Worm (Caenorhabditis elegans) whole organism, early embryonic: ENCODE results near the gene ints-13.

Experiments used
- B0310.2 ChIP-seq: sonication (generic microtip); optimal IDR thresholded peaks from 2 replicates; lab custom pipeline; 2016; ENCODE audit warnings: mild to moderate bottlenecking, missing genetic modification characterization, missing compliant biosample characterization
- F13C5.2 ChIP-seq: sonication (generic microtip); optimal IDR thresholded peaks from 2 replicates; lab custom pipeline; 2017; ENCODE audit warnings: mild to moderate bottlenecking, missing genetic modification characterization, inconsistent platforms, missing compliant biosample characterization
- aly-1 ChIP-seq: sonication (generic microtip); optimal IDR thresholded peaks from 2 replicates; lab custom pipeline; 2016; ENCODE audit warnings: missing genetic modification characterization, missing compliant biosample characterization
- ama-1 ChIP-seq: fragments of 150-350 bp; optimal IDR thresholded peaks from 2 replicates; lab custom pipeline; 2014
- ceh-13 ChIP-seq: fragments of 200-800 bp; sonication (Bioruptor generic); optimal IDR thresholded peaks from 2 replicates; lab custom pipeline; 2018; ENCODE audit warnings: mild to moderate bottlenecking, missing genetic modification characterization, missing compliant biosample characterization
- ceh-36 ChIP-seq: sonication (generic microtip); optimal IDR thresholded peaks from 2 replicates; lab custom pipeline; 2016; ENCODE audit warnings: missing genetic modification characterization, inconsistent platforms, missing compliant biosample characterization
- ets-7 ChIP-seq: sonication (generic microtip); optimal IDR thresholded peaks from 2 replicates; lab custom pipeline; 2016; ENCODE audit warnings: missing genotype, missing genetic modification characterization, missing compliant biosample characterization
- flt-1 ChIP-seq: fragments of 200-800 bp; sonication (Bioruptor generic); IDR thresholded peaks from 2 replicates; pipeline ENCODE4 v1.3.6; 2022; ENCODE audit warnings: missing genetic modification characterization, missing compliant biosample characterization
- hmbx-1 ChIP-seq: sonication (generic microtip); optimal IDR thresholded peaks from 2 replicates; lab custom pipeline; 2016; ENCODE audit warnings: mild to moderate bottlenecking, missing genetic modification characterization, missing compliant biosample characterization
- hmg-4 ChIP-seq: fragments of 200-800 bp; sonication (Bioruptor generic); optimal IDR thresholded peaks from 2 replicates; lab custom pipeline; 2018; ENCODE audit warnings: mild to moderate bottlenecking, missing genetic modification characterization, missing compliant biosample characterization
- hnd-1 ChIP-seq: sonication (generic microtip); optimal IDR thresholded peaks from 2 replicates; lab custom pipeline; 2016; ENCODE audit warnings: missing genetic modification characterization, missing compliant biosample characterization
- pes-1 ChIP-seq: fragments of 200-800 bp; sonication (Bioruptor generic); IDR thresholded peaks from 2 replicates; pipeline ENCODE4 v1.3.6; 2022; ENCODE audit warnings: missing genetic modification reagents, missing genetic modification characterization, missing compliant biosample characterization
- scrt-1 ChIP-seq: fragments of 200-800 bp; sonication (Bioruptor generic); IDR thresholded peaks from 2 replicates; pipeline ENCODE4 v1.3.6; 2022; ENCODE audit warnings: missing genetic modification characterization, missing compliant biosample characterization
- sea-1 ChIP-seq: fragments of 200-800 bp; sonication (Bioruptor generic); conservative IDR thresholded peaks from 2 replicates; pipeline ENCODE4 v1.3.6; 2022; ENCODE audit warnings: missing genetic modification characterization, missing compliant biosample characterization
- tbx-11 ChIP-seq: fragments of 200-800 bp; sonication (Bioruptor generic); IDR thresholded peaks from 2 replicates; pipeline ENCODE4 v1.3.6; 2022; ENCODE audit warnings: missing genetic modification characterization, missing compliant biosample characterization
- tbx-37 ChIP-seq: fragments of 200-800 bp; sonication (Bioruptor generic); conservative IDR thresholded peaks from 2 replicates; pipeline ENCODE4 v1.3.6; 2022; ENCODE audit warnings: missing genetic modification reagents, missing genetic modification characterization, missing compliant biosample characterization
- tra-4 ChIP-seq: sonication (generic microtip); optimal IDR thresholded peaks from 2 replicates; lab custom pipeline; 2017; ENCODE audit warnings: missing genetic modification characterization, missing compliant biosample characterization

ints-13 gene

DNA sequence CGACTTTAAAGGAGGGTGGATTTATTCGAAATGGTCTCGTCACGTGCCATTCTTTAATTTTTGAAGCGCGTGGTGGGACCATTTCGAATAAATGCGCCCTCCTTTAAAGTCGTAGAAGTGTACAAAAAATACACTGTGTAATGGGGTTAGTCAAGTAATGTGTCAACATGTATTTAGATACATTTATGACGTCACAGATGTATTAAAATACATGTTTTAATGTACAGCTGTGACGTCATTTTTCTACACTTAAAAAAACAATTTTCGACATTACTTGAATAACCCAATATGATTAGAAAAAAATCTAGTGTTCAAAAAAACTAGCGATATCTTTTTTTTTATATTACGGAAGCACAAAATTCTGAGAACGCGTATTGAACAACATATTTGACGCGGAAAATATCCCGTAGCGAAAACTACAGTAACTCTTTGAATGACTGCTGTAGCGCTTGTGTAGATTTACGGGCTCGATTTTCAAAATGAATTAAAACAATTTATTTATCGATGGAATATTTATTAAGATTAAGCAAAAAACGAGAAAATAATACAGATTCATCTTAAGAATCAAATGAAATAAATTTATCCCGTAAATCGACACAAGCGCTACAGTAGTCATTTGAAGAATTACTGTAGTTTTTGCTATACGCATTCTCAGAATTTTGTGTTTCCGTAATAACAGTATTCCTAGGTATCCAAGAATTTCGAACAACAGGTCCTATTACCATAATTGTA is 34.2 kb downstream of the ints-13 start, which contains the start of gene gfrp-1:
Gene gfrp-1 (plus strand): TSS at position 682 of the 732 bp plus-strand sequence.
- no peak for TF ChIP-seq flt-1
- no peak for TF ChIP-seq hmbx-1
- no peak for TF ChIP-seq ama-1 (lab: Kevin White, UChicago)
- no peak for TF ChIP-seq tra-4 (tag; lab: Kevin White, UChicago)
- TF ChIP-seq ets-7, result no peak
- no peak for TF ChIP-seq ceh-13 (GFP tag; lab: Kevin White, UChicago)
- TF ChIP-seq hnd-1 (tag; lab: Kevin White, UChicago), result no peak
- no peak for TF ChIP-seq tbx-11
- no peak for TF ChIP-seq scrt-1
- TF ChIP-seq pes-1 (GFP tag; lab: Robert Waterston, UW), result no peak
- no peak for TF ChIP-seq ceh-36

ce11 chrIV:194442-194841 is 42.8 kb downstream of the ints-13 start, which contains the start of gene csn-3:
Gene csn-3, plus strand, starts transcription at chrIV:194742.
- TF ChIP-seq F13C5.2 (tag; lab: Kevin White, UChicago) (no peak), hmbx-1 (no peak), hnd-1 (tag; lab: Kevin White, UChicago) (no peak), tra-4 (tag; lab: Kevin White, UChicago) (no peak), B0310.2 (no peak), ceh-13 (GFP tag; lab: Kevin White, UChicago) (no peak)

ce11 chrIV:192046-192445 is 45.2 kb downstream of the ints-13 start, which contains the start of gene Y38C1AA.12:
Gene Y38C1AA.12, plus strand, starts transcription at chrIV:192256.
- no peak for TF ChIP-seq flt-1
- no peak for TF ChIP-seq hmbx-1
- no peak for TF ChIP-seq tbx-11
- peak; percentile 7 for TF ChIP-seq ceh-36
- peak; percentile 26 for TF ChIP-seq ceh-13 (GFP tag; lab: Kevin White, UChicago)
- peak; percentile 32 for TF ChIP-seq hmg-4 (GFP tag; lab: Kevin White, UChicago)
- peak; percentile 76 for TF ChIP-seq pes-1 (GFP tag; lab: Robert Waterston, UW)
- TF ChIP-seq hnd-1 (tag; lab: Kevin White, UChicago), result peak; percentile 43
- TF ChIP-seq tbx-37, result peak; percentile 86
- 0 out of 2 replicates have a peak, but pooled peaks have one; percentile 24 for TF ChIP-seq scrt-1
- peak; percentile 9 for TF ChIP-seq ets-7
- TF ChIP-seq ama-1 (lab: Kevin White, UChicago), result no peak
- peak; percentile 55 for TF ChIP-seq F13C5.2 (tag; lab: Kevin White, UChicago)
- 0 out of 2 replicates have a peak, but pooled peaks have one; percentile 14 for TF ChIP-seq sea-1 (GFP tag; lab: Robert Waterston, UW)
- TF ChIP-seq B0310.2, result peak; percentile 30
- no peak for TF ChIP-seq aly-1 (tag; lab: Kevin White, UChicago)
- peak; percentile 21 for TF ChIP-seq tra-4 (tag; lab: Kevin White, UChicago)

DNA sequence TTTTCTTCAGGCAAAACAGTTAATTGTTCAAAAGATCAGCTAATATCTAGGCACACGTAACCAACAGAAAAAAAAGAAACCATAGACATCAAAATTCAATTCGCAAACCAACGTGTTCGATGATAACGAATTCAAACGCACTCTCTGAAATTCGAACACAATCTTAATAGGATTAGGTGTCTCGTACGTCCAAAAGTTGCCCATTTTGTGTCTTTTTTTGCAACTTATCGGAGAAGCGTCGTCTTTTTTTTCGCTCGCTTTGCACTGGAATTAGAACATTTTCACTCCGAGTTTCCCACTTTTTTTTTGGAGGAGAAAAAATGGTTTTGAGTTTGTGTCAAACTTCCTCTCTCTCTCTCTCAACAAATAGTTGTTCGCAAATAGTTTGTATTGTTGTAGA is 48.2 kb downstream of the ints-13 start:
- TF ChIP-seq ceh-13 (GFP tag; lab: Kevin White, UChicago) (no peak), F13C5.2 (tag; lab: Kevin White, UChicago) (no peak), pes-1 (GFP tag; lab: Robert Waterston, UW) (no peak), hmbx-1 (no peak), aly-1 (tag; lab: Kevin White, UChicago) (no peak), flt-1 (no peak), scrt-1 (no peak), ets-7 (no peak), ceh-36 (no peak), hnd-1 (tag; lab: Kevin White, UChicago) (no peak), B0310.2 (no peak), tbx-37 (no peak), hmg-4 (GFP tag; lab: Kevin White, UChicago) (no peak)

DNA sequence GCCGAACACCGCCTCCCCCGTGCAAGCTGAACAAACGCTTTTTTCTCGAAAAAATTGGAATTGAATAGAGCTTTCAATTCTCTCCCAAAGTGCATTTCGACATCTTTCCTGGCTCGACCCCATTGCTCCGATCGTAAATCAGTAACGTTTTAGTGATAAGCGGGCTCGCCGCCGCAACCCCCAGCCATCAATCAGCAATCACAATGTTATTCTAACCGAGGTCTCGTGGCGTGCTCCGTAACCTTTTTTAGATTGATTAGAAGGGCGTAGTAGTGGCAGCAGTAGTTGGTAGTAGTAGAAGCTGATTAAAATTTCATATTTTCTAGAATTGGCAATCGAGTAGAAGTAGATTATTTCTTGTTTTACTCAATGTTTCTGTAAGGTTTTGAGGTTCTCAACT is 49.9 kb downstream of the ints-13 start:
- no peak for TF ChIP-seq hmbx-1
- TF ChIP-seq ceh-13 (GFP tag; lab: Kevin White, UChicago), result no peak
- no peak for TF ChIP-seq scrt-1
- no peak for TF ChIP-seq ets-7
- TF ChIP-seq sea-1 (GFP tag; lab: Robert Waterston, UW), result no peak
- TF ChIP-seq F13C5.2 (tag; lab: Kevin White, UChicago), result no peak
- no peak for TF ChIP-seq ceh-36

- TF ChIP-seq F13C5.2 (tag; lab: Kevin White, UChicago), result no peak
- TF ChIP-seq tra-4 (tag; lab: Kevin White, UChicago), result no peak
- no peak for TF ChIP-seq sea-1 (GFP tag; lab: Robert Waterston, UW)
- no peak for TF ChIP-seq ama-1 (lab: Kevin White, UChicago)
- no peak for TF ChIP-seq hnd-1 (tag; lab: Kevin White, UChicago)
- TF ChIP-seq tbx-11, result no peak
- TF ChIP-seq flt-1, result no peak
- no peak for TF ChIP-seq scrt-1
- no peak for TF ChIP-seq ceh-13 (GFP tag; lab: Kevin White, UChicago)
Observed at ce11 chrIV:186110-186509, 51.1 kb downstream of the ints-13 start.

DNA sequence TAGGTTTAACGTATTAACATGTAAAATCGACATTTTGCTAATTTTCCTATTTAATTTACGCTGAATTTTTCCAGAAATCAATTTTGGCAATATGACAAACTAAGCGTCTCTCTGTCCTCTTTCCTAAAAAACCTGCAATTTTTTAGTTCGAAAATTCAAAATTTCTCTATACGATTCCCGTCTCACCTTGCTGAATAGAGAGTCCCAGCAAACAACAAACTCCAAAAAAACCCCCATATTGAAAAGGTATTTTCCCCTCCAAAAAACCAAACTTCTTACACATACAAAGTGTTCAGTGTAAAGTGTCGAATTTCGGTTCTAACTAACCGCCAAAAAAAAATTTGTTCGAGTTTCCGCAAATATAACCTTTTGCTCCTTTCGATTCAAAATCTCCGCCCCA is 53.1 kb downstream of the ints-13 start, which contains the start of gene pnc-1:
Gene pnc-1 (plus strand): TSS at position 301 of the 400 bp plus-strand sequence.
- no peak for TF ChIP-seq ceh-13 (GFP tag; lab: Kevin White, UChicago)
- no peak for TF ChIP-seq sea-1 (GFP tag; lab: Robert Waterston, UW)
- no peak for TF ChIP-seq flt-1
- no peak for TF ChIP-seq tra-4 (tag; lab: Kevin White, UChicago)
- no peak for TF ChIP-seq ama-1 (lab: Kevin White, UChicago)
- no peak for TF ChIP-seq tbx-37
- no peak for TF ChIP-seq hnd-1 (tag; lab: Kevin White, UChicago)
- TF ChIP-seq hmg-4 (GFP tag; lab: Kevin White, UChicago), result no peak
- no peak for TF ChIP-seq F13C5.2 (tag; lab: Kevin White, UChicago)
- TF ChIP-seq scrt-1, result no peak
- no peak for TF ChIP-seq aly-1 (tag; lab: Kevin White, UChicago)
- no peak for TF ChIP-seq ets-7
- no peak for TF ChIP-seq tbx-11
